Worm (Caenorhabditis elegans): ENCODE data around the gene W10C4.1.

DNA sequence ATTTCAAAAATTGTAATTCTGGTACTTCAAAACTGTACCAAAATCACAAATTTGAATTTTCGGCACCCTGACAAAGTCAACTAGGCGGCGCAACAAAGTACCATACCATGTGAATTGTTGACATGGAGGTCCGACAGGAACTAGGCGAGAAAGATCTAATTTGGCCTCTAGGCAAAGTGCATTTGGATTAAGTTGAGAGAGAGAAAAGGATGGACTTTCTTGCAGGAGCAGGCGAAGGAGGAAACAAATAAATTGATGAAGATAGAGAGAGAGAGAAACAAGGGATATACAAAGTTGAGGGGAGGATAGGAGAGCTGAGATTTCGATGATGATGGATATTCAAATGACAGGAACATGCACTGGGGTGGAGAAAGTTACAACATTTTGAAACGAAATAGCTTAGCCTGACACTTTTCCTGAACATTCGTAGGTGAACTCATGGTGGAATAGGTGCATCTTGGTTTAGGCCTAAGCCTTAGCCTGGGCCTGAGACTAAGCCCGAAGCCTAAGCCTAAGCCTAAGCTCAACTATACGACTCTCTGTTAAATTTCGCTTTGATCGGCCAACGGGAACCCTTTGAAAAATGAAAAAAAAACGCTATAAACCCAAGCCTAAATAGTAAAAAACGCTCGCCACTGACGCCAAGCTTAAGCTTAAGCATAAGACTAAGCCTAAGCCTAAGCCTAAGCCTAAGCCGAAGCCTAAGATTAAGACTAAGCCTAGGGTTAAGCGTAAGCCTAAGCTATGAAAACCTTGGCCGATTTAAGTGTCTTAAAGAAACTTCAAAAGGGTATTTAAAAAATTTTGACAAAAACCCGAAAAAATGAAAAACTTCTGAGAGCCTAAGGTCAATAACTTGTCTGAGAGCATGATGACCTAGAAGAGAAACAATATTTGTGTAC is 2.1 kb upstream of the W10C4.1 start:
- TF ChIP-seq eor-1 (tag; optimal IDR thresholded peaks at IDR 0.05) (no peak), egl-27 (tag; optimal IDR thresholded peaks at IDR 0.05) (no peak), mdl-1 (tag; optimal IDR thresholded peaks at IDR 0.05) (no peak), nhr-237 (tag; optimal IDR thresholded peaks at IDR 0.05) (no peak), elt-2 (tag; optimal IDR thresholded peaks at IDR 0.05) (no peak), nfya-1 (tag; optimal IDR thresholded peaks at IDR 0.05; ENCODE audit: insufficient read depth) (no peak), unc-39 (tag; optimal IDR thresholded peaks at IDR 0.05) (no peak), lin-15B (tag; optimal IDR thresholded peaks at IDR 0.05) (no peak), nhr-12 (tag; optimal IDR thresholded peaks at IDR 0.05) (no peak), nhr-25 (tag; optimal IDR thresholded peaks at IDR 0.05) (no peak), tbx-2 (tag; optimal IDR thresholded peaks at IDR 0.05) (no peak), fkh-10 (GFP tag; optimal IDR thresholded peaks at IDR 0.05) (no peak), R02D3.7 (tag; optimal IDR thresholded peaks at IDR 0.05) (no peak), ama-1 (optimal IDR thresholded peaks at IDR 0.05) (no peak)

All from whole organism, L3 larva.